Fruit fly (Drosophila melanogaster) Kc167 (cell line): ENCODE data around the gene CG7215.

Experiments used
- h ChIP-seq: fragments of >200 bp; optimal IDR thresholded peaks from 3 replicates; lab custom pipeline; 2018; ENCODE audit warnings: missing external identifiers
- psq ChIP-seq: fragments of >200 bp; optimal IDR thresholded peaks from 2 replicates; lab custom pipeline; 2017; ENCODE audit warnings: missing external identifiers

dm6 chr3R:18167173-18167415 is at the start of gene CG7215, which contains the start of gene Prx5:
- TF ChIP-seq h (lab: Kevin White, UChicago), result no peak
- no peak for TF ChIP-seq psq
